Fruit fly (Drosophila melanogaster): ENCODE results near the gene CG11619.

dm6 chr3L:19016805-19017161, 28.7 kb upstream of the CG11619 start:
- TF ChIP-seq CG9948 (tag; optimal IDR thresholded peaks at IDR 0.05) (no peak), gl (tag; optimal IDR thresholded peaks at IDR 0.05) (no peak), CG8301 (tag; optimal IDR thresholded peaks at IDR 0.05) (no peak), rn (GFP tag; IDR thresholded peaks at IDR 0.05) (no peak), CG4496 (GFP tag; IDR thresholded peaks at IDR 0.05) (no peak; the same call in 2 of the 3 replicates), EcR (GFP tag; optimal IDR thresholded peaks at IDR 0.05) (no peak), fd96Ca (GFP tag; IDR thresholded peaks at IDR 0.05) (no peak), CG8159 (tag; optimal IDR thresholded peaks at IDR 0.05) (no peak), Ets98B (GFP tag; IDR thresholded peaks at IDR 0.05) (no peak), Pif1A (GFP tag; optimal IDR thresholded peaks at IDR 0.05) (no peak), CG10348 (GFP tag; IDR thresholded peaks at IDR 0.05) (no peak), CG13204 (GFP tag; optimal IDR thresholded peaks at IDR 0.05) (no peak)

All from whole organism, pupa.